Fruit fly (Drosophila melanogaster) whole organism, adult: Measurements from ENCODE around the gene tnc.

Experiments
- CG33017 ChIP-seq: fragments of 200-800 bp; sonication (Bioruptor generic); optimal IDR thresholded peaks from 2 replicates; lab custom pipeline; 2018; ENCODE audit warnings: missing biosample characterization, mild to moderate bottlenecking, missing genetic modification characterization, moderate library complexity
- CG7101 ChIP-seq: fragments of 200-800 bp; sonication (Bioruptor generic); optimal IDR thresholded peaks from 2 replicates; lab custom pipeline; 2018; ENCODE audit warnings: missing biosample characterization, mild to moderate bottlenecking, missing genetic modification characterization, moderate library complexity
- Crg-1 ChIP-seq: fragments of 200-800 bp; sonication (Bioruptor generic); optimal IDR thresholded peaks from 2 replicates; lab custom pipeline; 2016; ENCODE audit warnings: missing biosample characterization, missing genetic modification characterization
- Hr96 ChIP-seq: fragments of 200-800 bp; sonication (Bioruptor generic); optimal IDR thresholded peaks from 2 replicates; lab custom pipeline; 2016; ENCODE audit warnings: missing biosample characterization, missing genetic modification characterization
- cnc ChIP-seq, 2 experiments: fragments of >200 bp; optimal IDR thresholded peaks; 2 replicates each; lab custom pipeline; 2017

DNA sequence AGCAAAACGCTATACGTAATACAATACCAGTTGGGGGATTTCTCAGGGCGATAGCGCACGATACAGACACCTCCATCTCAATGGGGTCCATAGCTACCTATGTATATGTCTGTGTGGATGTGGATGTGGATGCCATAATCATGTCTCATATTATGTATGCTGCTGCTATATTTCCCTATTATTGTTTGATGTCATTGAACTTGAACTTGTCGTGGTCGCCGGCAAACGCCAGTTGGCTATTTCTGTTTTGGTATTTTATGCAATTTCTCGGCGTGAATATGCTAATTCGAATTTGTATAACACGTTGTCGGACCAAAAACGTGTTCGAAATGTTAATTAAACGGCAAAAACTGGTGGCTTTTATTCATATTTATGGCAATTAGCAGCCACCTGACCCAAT, 21.6 kb downstream of the tnc start:
- TF ChIP-seq Hr96 (GFP tag; lab: Kevin White, UChicago): no peak
- no peak for TF ChIP-seq cnc (optimal IDR thresholded peaks at IDR 0.05; lab: Kevin White, UChicago)
- no peak for TF ChIP-seq Crg-1 (GFP tag; lab: Kevin White, UChicago)
- no peak for TF ChIP-seq CG33017 (tag; lab: Kevin White, UChicago)
- TF ChIP-seq CG7101 (tag; lab: Kevin White, UChicago): no peak
